Worm (Caenorhabditis elegans): ENCODE results near the gene fbxb-39.

- no peak for TF ChIP-seq dao-5 (tag; optimal IDR thresholded peaks at IDR 0.05)
- TF ChIP-seq him-1 (tag; optimal IDR thresholded peaks at IDR 0.05): no peak
- no peak for TF ChIP-seq W03F9.2 (tag; optimal IDR thresholded peaks at IDR 0.05)
Observed at ce11 chrII:1045692-1046091, 5.3 kb upstream of the fbxb-39 start, which contains the start of gene str-148.

Measured in whole organism, L4/young adult.